Fruit fly (Drosophila melanogaster): ENCODE results near the gene Naa40.

The Naa40 gene

dm6 chr3R:29767236-29767635, 42.5 kb upstream of the Naa40 start:
- TF ChIP-seq CG8478 (optimal IDR thresholded peaks at IDR 0.05) (peak; percentile 73), CG9437 (GFP tag; optimal IDR thresholded peaks at IDR 0.05) (no peak), CG17186 (GFP tag; optimal IDR thresholded peaks at IDR 0.05) (no peak), Fer3 (tag; optimal IDR thresholded peaks at IDR 0.05) (no peak), HLH4C (GFP tag; IDR thresholded peaks at IDR 0.05; ENCODE audit: partially characterized antibody) (0 out of 3 replicates have a peak, but pooled peaks have one; percentile 7), Dfd (GFP tag; optimal IDR thresholded peaks at IDR 0.05) (peak in 1 of 2 experiments; percentile 77), CG4617 (GFP tag; optimal IDR thresholded peaks at IDR 0.05; ENCODE audit: borderline replicate concordance) (no peak), sqz (GFP tag; optimal IDR thresholded peaks at IDR 0.05) (no peak), bab2 (GFP tag; optimal IDR thresholded peaks at IDR 0.05) (no peak), oc (tag; optimal IDR thresholded peaks at IDR 0.05) (no peak)

DNA sequence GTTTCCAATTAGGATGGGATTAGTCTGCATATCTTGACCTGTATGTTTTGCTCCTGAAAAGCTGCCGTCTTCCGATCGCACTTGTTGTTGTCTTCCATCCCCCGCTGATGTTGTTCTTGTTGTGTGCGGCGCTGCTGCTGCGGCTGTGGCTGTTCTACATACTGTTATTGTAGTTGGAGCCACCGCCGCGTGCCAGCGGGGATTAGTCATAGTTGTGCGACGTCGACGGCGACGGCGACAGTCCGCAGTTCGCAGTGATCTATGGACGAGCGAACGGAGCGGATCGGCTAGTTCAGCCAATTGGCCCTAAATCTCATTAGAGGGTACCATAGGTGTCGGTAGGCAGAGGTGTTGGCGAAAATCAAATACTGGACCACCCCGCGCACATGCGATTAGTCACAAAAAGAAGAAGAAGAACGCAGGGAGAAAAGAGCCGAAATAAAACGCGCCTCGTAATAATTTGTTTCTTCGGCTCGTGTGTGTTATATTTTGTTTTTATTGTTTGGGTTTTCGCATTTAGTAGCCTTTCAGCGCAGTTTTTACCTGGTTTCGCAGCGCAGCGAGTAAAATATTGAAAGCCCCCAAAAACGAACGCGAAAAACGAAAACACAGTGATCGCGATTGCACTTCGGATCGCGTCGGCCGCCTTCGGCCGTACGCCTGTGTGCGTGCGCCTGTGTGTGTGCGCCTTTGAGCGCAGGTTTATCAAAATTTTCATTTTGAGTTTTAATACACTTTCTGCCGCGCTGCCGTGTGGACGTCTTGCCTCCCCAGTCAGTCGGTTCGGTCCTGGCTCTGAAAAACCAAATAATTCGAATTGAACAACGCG, 40.7 kb upstream of the Naa40 start, which contains the start of gene kay:
Gene kay (plus strand): TSS at position 729 of the 829 bp plus-strand sequence.
- no peak for TF ChIP-seq Hr3 (GFP tag; optimal IDR thresholded peaks at IDR 0.05)
- no peak for TF ChIP-seq danr (GFP tag; IDR thresholded peaks at IDR 0.05)
- TF ChIP-seq Opbp (GFP tag; IDR thresholded peaks at IDR 0.05; ENCODE audit: partially characterized antibody) = no peak
- TF ChIP-seq CG12744 (GFP tag; optimal IDR thresholded peaks at IDR 0.05) = no peak
- 0 out of 2 replicates have a peak, but pooled peaks have one; percentile 7 for TF ChIP-seq CG13287 (GFP tag; IDR thresholded peaks at IDR 0.05; ENCODE audit: partially characterized antibody)
- no peak for TF ChIP-seq dpn (GFP tag; optimal IDR thresholded peaks at IDR 0.05)
- TF ChIP-seq cato (GFP tag; optimal IDR thresholded peaks at IDR 0.05; ENCODE audit: borderline replicate concordance) = no peak
- no peak for TF ChIP-seq CG3407 (GFP tag; optimal IDR thresholded peaks at IDR 0.05)
- TF ChIP-seq CG7271 (tag; optimal IDR thresholded peaks at IDR 0.05) = no peak
- no peak for TF ChIP-seq Meics (GFP tag; optimal IDR thresholded peaks at IDR 0.05)
- no peak for TF ChIP-seq vfl (GFP tag; optimal IDR thresholded peaks at IDR 0.05)
- no peak for TF ChIP-seq CG31224 (GFP tag; IDR thresholded peaks at IDR 0.05)
- no peak for TF ChIP-seq cwo (GFP tag; optimal IDR thresholded peaks at IDR 0.05)
- no peak for TF ChIP-seq jigr1 (GFP tag; IDR thresholded peaks at IDR 0.05)
- no peak for TF ChIP-seq sisA (GFP tag; IDR thresholded peaks at IDR 0.05)
- TF ChIP-seq CG4424 (GFP tag; optimal IDR thresholded peaks at IDR 0.05) = no peak
- TF ChIP-seq hkb (optimal IDR thresholded peaks at IDR 0.05) = no peak
- no peak for TF ChIP-seq hkb (GFP tag; IDR thresholded peaks at IDR 0.05)
- TF ChIP-seq klu (GFP tag; IDR thresholded peaks at IDR 0.05) = no peak
- TF ChIP-seq Drgx (GFP tag; IDR thresholded peaks at IDR 0.05) = no peak
- no peak for TF ChIP-seq gcm2 (GFP tag; optimal IDR thresholded peaks at IDR 0.05)
- peak; percentile 17; the same call in 1 of the 2 replicates for TF ChIP-seq CG4360 (GFP tag; IDR thresholded peaks at IDR 0.05)
- TF ChIP-seq CG34224 (GFP tag; IDR thresholded peaks at IDR 0.05; ENCODE audit: partially characterized antibody) = 0 out of 3 replicates have a peak, but pooled peaks have one; percentile 25
- TF ChIP-seq Hr39 (optimal IDR thresholded peaks at IDR 0.05) = peak; percentile 97
- no peak for TF ChIP-seq CG4404 (GFP tag; IDR thresholded peaks at IDR 0.05)
- TF ChIP-seq Deaf1 (tag; optimal IDR thresholded peaks at IDR 0.05) = peak; percentile 96
- TF ChIP-seq gsb-n (tag; optimal IDR thresholded peaks at IDR 0.05) = no peak
- no peak for TF ChIP-seq abd-A (tag; optimal IDR thresholded peaks at IDR 0.05)
- no peak for TF ChIP-seq nerfin-2 (GFP tag; IDR thresholded peaks at IDR 0.05; ENCODE audit: partially characterized antibody)
- no peak for TF ChIP-seq NC2β (GFP tag; optimal IDR thresholded peaks at IDR 0.05)
- no peak for TF ChIP-seq CG7786 (GFP tag; optimal IDR thresholded peaks at IDR 0.05)
- TF ChIP-seq emc (GFP tag; optimal IDR thresholded peaks at IDR 0.05) = no peak
- no peak for TF ChIP-seq Dip2 (GFP tag; IDR thresholded peaks at IDR 0.05)
- peak; percentile 57 for TF ChIP-seq CG15479 (GFP tag; optimal IDR thresholded peaks at IDR 0.05)
- no peak for TF ChIP-seq CG34422 (GFP tag; IDR thresholded peaks at IDR 0.05)
- TF ChIP-seq Bgb (GFP tag; IDR thresholded peaks at IDR 0.05; ENCODE audit: partially characterized antibody) = peak; percentile 33; the same call in 1 of the 2 replicates
- TF ChIP-seq ab (GFP tag; optimal IDR thresholded peaks at IDR 0.05) = no peak
- no peak for TF ChIP-seq otp (GFP tag; IDR thresholded peaks at IDR 0.05)
- no peak for TF ChIP-seq CG43689 (GFP tag; IDR thresholded peaks at IDR 0.05)
